Worm (Caenorhabditis elegans): ENCODE results near the gene clh-2.

The clh-2 gene

DNA sequence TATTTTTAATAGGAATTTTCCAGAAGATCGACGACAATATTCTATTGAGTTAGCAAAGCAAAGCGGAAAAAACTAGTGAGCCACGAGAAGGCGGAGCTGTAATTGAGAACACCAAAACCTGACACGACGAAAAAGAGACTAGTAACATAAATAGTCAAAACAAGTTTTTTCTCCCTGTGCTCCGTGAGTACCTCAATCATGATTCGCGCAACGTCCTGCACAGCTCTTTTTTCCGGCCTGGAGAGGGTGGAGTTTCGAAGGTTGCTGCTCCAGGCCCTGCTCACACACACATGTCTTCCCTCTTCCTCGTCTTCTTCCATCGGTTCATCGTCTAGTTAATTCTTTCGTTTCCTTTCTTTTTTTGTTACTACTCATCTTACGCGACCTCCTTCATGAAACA is at the start of gene clh-2:
Gene clh-2, plus strand, starts transcription at position 301 of the 400 bp plus-strand sequence.
- no peak for TF ChIP-seq flt-1 (GFP tag; IDR thresholded peaks at IDR 0.05)
- TF ChIP-seq ets-7 (tag; optimal IDR thresholded peaks at IDR 0.05): no peak
- no peak for TF ChIP-seq F13C5.2 (tag; optimal IDR thresholded peaks at IDR 0.05)
- TF ChIP-seq B0310.2 (tag; optimal IDR thresholded peaks at IDR 0.05): no peak
- no peak for TF ChIP-seq pes-1 (GFP tag; IDR thresholded peaks at IDR 0.05)
- no peak for TF ChIP-seq ceh-13 (GFP tag; optimal IDR thresholded peaks at IDR 0.05)
- no peak for TF ChIP-seq ceh-36 (tag; optimal IDR thresholded peaks at IDR 0.05)
- TF ChIP-seq hmbx-1 (tag; optimal IDR thresholded peaks at IDR 0.05): no peak
- no peak for TF ChIP-seq hmg-4 (GFP tag; optimal IDR thresholded peaks at IDR 0.05)
- no peak for TF ChIP-seq scrt-1 (GFP tag; IDR thresholded peaks at IDR 0.05)
- no peak for TF ChIP-seq hnd-1 (tag; optimal IDR thresholded peaks at IDR 0.05)
- TF ChIP-seq tra-4 (tag; optimal IDR thresholded peaks at IDR 0.05): no peak
- TF ChIP-seq ama-1 (optimal IDR thresholded peaks at IDR 0.05): no peak
- TF ChIP-seq sea-1 (GFP tag; conservative IDR thresholded peaks at IDR 0.05): no peak
- TF ChIP-seq tbx-37 (GFP tag; conservative IDR thresholded peaks at IDR 0.05): no peak

DNA sequence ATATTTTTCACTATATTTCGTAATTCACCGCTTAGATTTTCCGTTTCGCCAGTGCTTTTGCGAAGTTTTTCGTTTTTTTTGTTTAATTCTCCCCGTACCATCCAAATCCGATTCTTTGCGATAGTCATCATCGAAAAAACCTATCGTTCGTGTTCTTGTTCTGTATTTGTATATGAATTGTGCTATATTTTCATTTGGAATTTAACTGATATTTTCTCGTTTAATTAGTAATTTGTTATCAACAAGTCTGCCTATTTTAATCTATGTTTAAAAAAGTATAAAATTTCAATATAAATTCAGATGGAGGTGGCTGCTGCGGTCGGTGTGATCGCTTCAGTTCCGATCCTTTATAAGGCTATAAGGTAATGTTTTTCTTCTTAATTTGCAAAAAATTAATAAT is 49.1 kb upstream of the clh-2 start, which contains the start of gene samp-1:
Gene samp-1, plus strand, starts transcription at position 301 of the 400 bp plus-strand sequence.
- no peak for TF ChIP-seq B0310.2 (tag; optimal IDR thresholded peaks at IDR 0.05)
- no peak for TF ChIP-seq ceh-13 (GFP tag; optimal IDR thresholded peaks at IDR 0.05)
- no peak for TF ChIP-seq pes-1 (GFP tag; IDR thresholded peaks at IDR 0.05)
- no peak for TF ChIP-seq hmbx-1 (tag; optimal IDR thresholded peaks at IDR 0.05)
- no peak for TF ChIP-seq hnd-1 (tag; optimal IDR thresholded peaks at IDR 0.05)
- TF ChIP-seq F13C5.2 (tag; optimal IDR thresholded peaks at IDR 0.05): no peak

DNA sequence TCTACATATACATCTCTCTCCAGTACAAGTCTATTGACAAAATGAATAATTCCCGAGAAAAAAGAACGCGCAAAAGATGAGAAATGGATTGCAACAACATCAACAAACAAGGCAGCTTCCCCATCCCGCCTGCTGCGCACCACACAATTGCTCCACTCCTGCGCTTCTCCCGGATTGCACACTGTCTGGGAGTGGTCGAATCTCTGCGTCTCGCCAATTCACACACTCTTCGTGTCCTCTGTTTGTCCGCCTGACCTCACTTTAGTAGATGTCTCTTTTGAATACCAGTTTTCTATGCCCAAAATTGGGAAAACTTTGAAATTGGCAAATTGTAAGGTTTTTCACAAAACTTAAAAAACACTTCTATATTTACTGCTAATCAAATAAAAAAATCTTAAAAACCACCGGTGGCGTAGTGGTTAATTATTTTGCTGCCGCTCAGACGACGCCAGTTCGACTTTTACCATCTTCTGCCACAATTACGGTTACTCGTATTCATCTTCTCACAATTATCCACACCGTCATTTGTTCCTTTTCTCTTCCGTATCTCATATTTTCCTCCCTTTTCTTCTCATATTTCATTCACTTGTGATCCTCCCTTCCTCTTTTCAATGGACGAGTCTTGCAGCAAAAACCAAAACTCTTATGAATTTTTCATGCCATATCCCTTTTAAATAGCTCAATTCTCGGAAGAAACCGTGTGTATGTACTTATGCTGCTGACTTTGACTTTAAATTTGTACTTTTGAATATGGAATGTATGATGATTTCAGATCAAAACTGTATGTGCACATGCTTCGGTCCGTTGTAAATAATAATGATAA is 45.9 kb upstream of the clh-2 start, which contains the start of gene rsf-1:
Gene rsf-1, plus strand, starts transcription at position 773 of the 823 bp plus-strand sequence.
- TF ChIP-seq sea-1 (GFP tag; conservative IDR thresholded peaks at IDR 0.05): no peak
- no peak for TF ChIP-seq tbx-11 (GFP tag; IDR thresholded peaks at IDR 0.05)
- TF ChIP-seq ceh-36 (tag; optimal IDR thresholded peaks at IDR 0.05): no peak
- no peak for TF ChIP-seq pes-1 (GFP tag; IDR thresholded peaks at IDR 0.05)
- no peak for TF ChIP-seq F13C5.2 (tag; optimal IDR thresholded peaks at IDR 0.05)
- no peak for TF ChIP-seq flt-1 (GFP tag; IDR thresholded peaks at IDR 0.05)
- TF ChIP-seq hmbx-1 (tag; optimal IDR thresholded peaks at IDR 0.05): no peak
- no peak for TF ChIP-seq tra-4 (tag; optimal IDR thresholded peaks at IDR 0.05)
- no peak for TF ChIP-seq tbx-37 (GFP tag; conservative IDR thresholded peaks at IDR 0.05)
- no peak for TF ChIP-seq scrt-1 (GFP tag; IDR thresholded peaks at IDR 0.05)
- TF ChIP-seq ceh-13 (GFP tag; optimal IDR thresholded peaks at IDR 0.05): no peak
- no peak for TF ChIP-seq ets-7 (tag; optimal IDR thresholded peaks at IDR 0.05)
- TF ChIP-seq hnd-1 (tag; optimal IDR thresholded peaks at IDR 0.05): no peak

- TF ChIP-seq ets-7 (tag; optimal IDR thresholded peaks at IDR 0.05) (no peak), aly-1 (tag; optimal IDR thresholded peaks at IDR 0.05) (no peak), hmbx-1 (tag; optimal IDR thresholded peaks at IDR 0.05) (no peak), tra-4 (tag; optimal IDR thresholded peaks at IDR 0.05) (no peak), F13C5.2 (tag; optimal IDR thresholded peaks at IDR 0.05) (no peak), ceh-13 (GFP tag; optimal IDR thresholded peaks at IDR 0.05) (no peak), ceh-36 (tag; optimal IDR thresholded peaks at IDR 0.05) (no peak), ama-1 (optimal IDR thresholded peaks at IDR 0.05) (no peak)
Measured at ce11 chrII:11307332-11307731, 44.4 kb upstream of the clh-2 start.

- TF ChIP-seq flt-1 (GFP tag; IDR thresholded peaks at IDR 0.05) (no peak), scrt-1 (GFP tag; IDR thresholded peaks at IDR 0.05) (no peak), hmg-4 (GFP tag; optimal IDR thresholded peaks at IDR 0.05) (no peak), hmbx-1 (tag; optimal IDR thresholded peaks at IDR 0.05) (no peak), tbx-37 (GFP tag; conservative IDR thresholded peaks at IDR 0.05) (no peak), aly-1 (tag; optimal IDR thresholded peaks at IDR 0.05) (no peak)
Measured at ce11 chrII:11307953-11308352, 43.7 kb upstream of the clh-2 start.

ce11 chrII:11312223-11312622 is 39.5 kb upstream of the clh-2 start, which contains the start of gene T24F1.7:
Gene T24F1.7, plus strand, starts transcription at chrII:11312523.
- TF ChIP-seq ets-7 (tag; optimal IDR thresholded peaks at IDR 0.05): no peak
- no peak for TF ChIP-seq hnd-1 (tag; optimal IDR thresholded peaks at IDR 0.05)
- no peak for TF ChIP-seq ama-1 (optimal IDR thresholded peaks at IDR 0.05)
- no peak for TF ChIP-seq tbx-11 (GFP tag; IDR thresholded peaks at IDR 0.05)
- no peak for TF ChIP-seq scrt-1 (GFP tag; IDR thresholded peaks at IDR 0.05)
- TF ChIP-seq tra-4 (tag; optimal IDR thresholded peaks at IDR 0.05): no peak
- no peak for TF ChIP-seq F13C5.2 (tag; optimal IDR thresholded peaks at IDR 0.05)
- TF ChIP-seq tbx-37 (GFP tag; conservative IDR thresholded peaks at IDR 0.05): no peak
- no peak for TF ChIP-seq hmbx-1 (tag; optimal IDR thresholded peaks at IDR 0.05)
- TF ChIP-seq sea-1 (GFP tag; conservative IDR thresholded peaks at IDR 0.05): no peak
- no peak for TF ChIP-seq aly-1 (tag; optimal IDR thresholded peaks at IDR 0.05)
- no peak for TF ChIP-seq flt-1 (GFP tag; IDR thresholded peaks at IDR 0.05)
- TF ChIP-seq hmg-4 (GFP tag; optimal IDR thresholded peaks at IDR 0.05): no peak
- no peak for TF ChIP-seq pes-1 (GFP tag; IDR thresholded peaks at IDR 0.05)
- TF ChIP-seq B0310.2 (tag; optimal IDR thresholded peaks at IDR 0.05): no peak
- TF ChIP-seq ceh-36 (tag; optimal IDR thresholded peaks at IDR 0.05): no peak
- TF ChIP-seq ceh-13 (GFP tag; optimal IDR thresholded peaks at IDR 0.05): no peak

ce11 chrII:11314165-11314564 is 37.5 kb upstream of the clh-2 start, which contains the start of gene T24F1.4:
Gene T24F1.4, minus strand, starts transcription at chrII:11314265.
- TF ChIP-seq pes-1 (GFP tag; IDR thresholded peaks at IDR 0.05) (no peak), hmbx-1 (tag; optimal IDR thresholded peaks at IDR 0.05) (no peak), ceh-36 (tag; optimal IDR thresholded peaks at IDR 0.05) (no peak), sea-1 (GFP tag; conservative IDR thresholded peaks at IDR 0.05) (no peak), scrt-1 (GFP tag; IDR thresholded peaks at IDR 0.05) (no peak), ama-1 (optimal IDR thresholded peaks at IDR 0.05) (no peak), aly-1 (tag; optimal IDR thresholded peaks at IDR 0.05) (no peak), tbx-11 (GFP tag; IDR thresholded peaks at IDR 0.05) (no peak), B0310.2 (tag; optimal IDR thresholded peaks at IDR 0.05) (no peak), ets-7 (tag; optimal IDR thresholded peaks at IDR 0.05) (no peak), flt-1 (GFP tag; IDR thresholded peaks at IDR 0.05) (no peak), tbx-37 (GFP tag; conservative IDR thresholded peaks at IDR 0.05) (no peak), hnd-1 (tag; optimal IDR thresholded peaks at IDR 0.05) (no peak), tra-4 (tag; optimal IDR thresholded peaks at IDR 0.05) (no peak), F13C5.2 (tag; optimal IDR thresholded peaks at IDR 0.05) (no peak), ceh-13 (GFP tag; optimal IDR thresholded peaks at IDR 0.05) (no peak), hmg-4 (GFP tag; optimal IDR thresholded peaks at IDR 0.05) (no peak)
